Fruit fly (Drosophila melanogaster) whole organism, wandering third instar larva: ENCODE results near the gene Plap.

ENCODE experiments used
- Abd-B ChIP-seq: fragments of >200 bp; optimal IDR thresholded peaks from 2 replicates; lab custom pipeline; 2017; ENCODE audit warnings: missing biosample characterization, missing genetic modification characterization
- CG32264 ChIP-seq: fragments of 200-800 bp; sonication (Bioruptor generic); optimal IDR thresholded peaks from 2 replicates; lab custom pipeline; 2016; ENCODE audit warnings: missing biosample characterization, missing genetic modification characterization
- CG9705 ChIP-seq: fragments of 200-800 bp; sonication (Bioruptor generic); optimal IDR thresholded peaks from 2 replicates; lab custom pipeline; 2018; ENCODE audit warnings: missing biosample characterization, mild to moderate bottlenecking, missing genetic modification characterization
- CrebA ChIP-seq: fragments of 200-800 bp; sonication (Bioruptor generic); optimal IDR thresholded peaks from 2 replicates; lab custom pipeline; 2016; ENCODE audit warnings: missing biosample characterization, mild to moderate bottlenecking, missing genetic modification characterization, borderline replicate concordance
- Dfd ChIP-seq: fragments of >200 bp; optimal IDR thresholded peaks from 2 replicates; lab custom pipeline; 2017; ENCODE audit warnings: missing biosample characterization, missing genetic modification characterization
- Dif ChIP-seq: fragments of 200-275, 200-300 bp; sonication (Bioruptor generic); optimal IDR thresholded peaks from 2 replicates; lab custom pipeline; 2018; ENCODE audit warnings: missing biosample characterization, missing genetic modification characterization; ENCODE audit not compliant: partially characterized antibody
- GATAd ChIP-seq: sonication (Bioruptor generic); optimal IDR thresholded peaks from 2 replicates; lab custom pipeline; 2016; ENCODE audit warnings: missing biosample characterization, missing genetic modification characterization
- HLH106 ChIP-seq: fragments of 200-800 bp; optimal IDR thresholded peaks from 3 replicates; lab custom pipeline; 2019; ENCODE audit warnings: missing biosample characterization, mild to moderate bottlenecking, missing genetic modification characterization, moderate library complexity
- Hnf4 ChIP-seq: fragments of 200-800 bp; sonication (Bioruptor generic); optimal IDR thresholded peaks from 2 replicates; lab custom pipeline; 2016; ENCODE audit warnings: missing biosample characterization, mild to moderate bottlenecking, missing genetic modification characterization
- Hr78 ChIP-seq: fragments of >200 bp; optimal IDR thresholded peaks from 2 replicates; lab custom pipeline; 2017; ENCODE audit warnings: missing biosample characterization, missing genetic modification characterization
- Hr83 ChIP-seq: fragments of 200-300 bp; sonication (Bioruptor generic); optimal IDR thresholded peaks from 2 replicates; lab custom pipeline; 2016; ENCODE audit warnings: missing biosample characterization, mild to moderate bottlenecking, missing genetic modification characterization, moderate library complexity; ENCODE audit not compliant: poor library complexity, severe bottlenecking
- Jra ChIP-seq: sonication (Bioruptor generic); optimal IDR thresholded peaks from 2 replicates; lab custom pipeline; 2016; ENCODE audit warnings: missing biosample characterization, missing genetic modification characterization
- Mio ChIP-seq: sonication (Bioruptor generic); optimal IDR thresholded peaks from 2 replicates; lab custom pipeline; 2016; ENCODE audit warnings: missing biosample characterization, missing genetic modification characterization
- Myc ChIP-seq: fragments of >200 bp; optimal IDR thresholded peaks from 2 replicates; lab custom pipeline; 2017
- N ChIP-seq: fragments of >200 bp; optimal IDR thresholded peaks from 2 replicates; lab custom pipeline; 2018; ENCODE audit warnings: missing biosample characterization, missing external identifiers, missing genetic modification characterization
- OdsH ChIP-seq: fragments of 200-800 bp; sonication (Bioruptor generic); optimal IDR thresholded peaks from 2 replicates; lab custom pipeline; 2016; ENCODE audit warnings: missing biosample characterization, mild to moderate bottlenecking, missing genetic modification characterization
- Rel ChIP-seq, 2 experiments: fragments of 200-800 bp; sonication (Bioruptor generic) in 1 of 2; optimal IDR thresholded peaks; 2 replicates in 1 of 2; 3 replicates in 1 of 2; lab custom pipeline; 2016 to 2019; ENCODE audit warnings: mild to moderate bottlenecking in 2 of 2, missing biosample characterization in 2 of 2, missing genetic modification characterization in 2 of 2, moderate library complexity in 1 of 2
- Sp1 ChIP-seq: fragments of 200-800 bp; sonication (Bioruptor generic); optimal IDR thresholded peaks from 3 replicates; lab custom pipeline; 2019; ENCODE audit warnings: missing biosample characterization, mild to moderate bottlenecking, missing genetic modification characterization, moderate library complexity
- Vsx2 ChIP-seq: fragments of 200-300, 225-300 bp; sonication (Bioruptor generic); optimal IDR thresholded peaks from 2 replicates; lab custom pipeline; 2018; ENCODE audit warnings: missing biosample characterization, missing genetic modification characterization; ENCODE audit not compliant: partially characterized antibody
- br ChIP-seq: fragments of 200-800 bp; sonication (Bioruptor generic); optimal IDR thresholded peaks from 2 replicates; lab custom pipeline; 2016; ENCODE audit warnings: missing biosample characterization, missing genetic modification characterization
- brk ChIP-seq: fragments of 200-800 bp; sonication (Bioruptor generic); optimal IDR thresholded peaks from 2 replicates; lab custom pipeline; 2016; ENCODE audit warnings: missing biosample characterization, mild to moderate bottlenecking, missing genetic modification characterization
- dl ChIP-seq, 2 experiments: fragments of 175-275, 200-275 bp in 1 of 2; fragments of 200-275 bp in 1 of 2; sonication (Bioruptor generic); optimal IDR thresholded peaks; lab custom pipeline; 2018; ENCODE audit warnings: mild to moderate bottlenecking in 2 of 2, missing biosample characterization in 2 of 2, missing genetic modification characterization in 2 of 2, moderate library complexity in 2 of 2; ENCODE audit not compliant: partially characterized antibody in 2 of 2, insufficient read depth in 1 of 2
- dmrt93B ChIP-seq: fragments of 200-800 bp; sonication (Bioruptor generic); optimal IDR thresholded peaks from 2 replicates; lab custom pipeline; 2018; ENCODE audit warnings: missing biosample characterization, mild to moderate bottlenecking, missing genetic modification characterization
- dsf ChIP-seq: sonication (Bioruptor generic); optimal IDR thresholded peaks from 2 replicates; lab custom pipeline; 2016; ENCODE audit warnings: missing biosample characterization, missing genetic modification characterization, borderline replicate concordance
- ey ChIP-seq: fragments of 200-800 bp; sonication (Bioruptor generic); optimal IDR thresholded peaks from 2 replicates; lab custom pipeline; 2016; ENCODE audit warnings: missing biosample characterization, missing genetic modification characterization
- foxo ChIP-seq, 2 experiments: fragments of 200-800 bp; sonication (Bioruptor generic); optimal IDR thresholded peaks; 2 replicates in 1 of 2; 3 replicates in 1 of 2; lab custom pipeline; 2016 to 2017; ENCODE audit warnings: missing biosample characterization in 2 of 2, missing genetic modification characterization in 2 of 2
- fru ChIP-seq: fragments of 200-800 bp; sonication (Bioruptor generic); optimal IDR thresholded peaks from 3 replicates; lab custom pipeline; 2016; ENCODE audit warnings: missing biosample characterization, mild to moderate bottlenecking, missing genetic modification characterization
- h ChIP-seq: fragments of 200-800 bp; sonication (Bioruptor generic); optimal IDR thresholded peaks from 3 replicates; lab custom pipeline; 2016; ENCODE audit warnings: missing biosample characterization, mild to moderate bottlenecking, missing genetic modification characterization
- jim ChIP-seq: fragments of 175-275, 200-325 bp; sonication (Bioruptor generic); optimal IDR thresholded peaks from 2 replicates; lab custom pipeline; 2016; ENCODE audit warnings: missing biosample characterization, mild to moderate bottlenecking, missing genetic modification characterization
- lola ChIP-seq: fragments of >200 bp; optimal IDR thresholded peaks from 2 replicates; lab custom pipeline; 2017; ENCODE audit warnings: missing biosample characterization, missing genetic modification characterization
- pan ChIP-seq: fragments of >200 bp; optimal IDR thresholded peaks from 2 replicates; lab custom pipeline; 2017
- psq ChIP-seq: fragments of 200-800 bp; sonication (Bioruptor generic); optimal IDR thresholded peaks from 3 replicates; lab custom pipeline; 2017; ENCODE audit warnings: missing biosample characterization, mild to moderate bottlenecking, missing genetic modification characterization, moderate library complexity
- rgr ChIP-seq: fragments of 200-800 bp; sonication (Bioruptor generic); optimal IDR thresholded peaks from 3 replicates; lab custom pipeline; 2016; ENCODE audit warnings: missing biosample characterization, mild to moderate bottlenecking, missing genetic modification characterization
- sage ChIP-seq: fragments of 200-800 bp; sonication (Bioruptor generic); optimal IDR thresholded peaks from 2 replicates; lab custom pipeline; 2016; ENCODE audit warnings: missing biosample characterization, mild to moderate bottlenecking, missing genetic modification characterization
- sv ChIP-seq: fragments of 200-800 bp; sonication (Bioruptor generic); optimal IDR thresholded peaks from 3 replicates; lab custom pipeline; 2016; ENCODE audit warnings: missing biosample characterization, missing genetic modification characterization
- tai ChIP-seq: sonication (Bioruptor generic); optimal IDR thresholded peaks from 2 replicates; lab custom pipeline; 2016; ENCODE audit warnings: missing biosample characterization, missing genetic modification characterization
- usp ChIP-seq: fragments of >200 bp; optimal IDR thresholded peaks from 2 replicates; lab custom pipeline; 2017; ENCODE audit warnings: missing biosample characterization, missing genetic modification characterization
- woc ChIP-seq: sonication (Bioruptor generic); optimal IDR thresholded peaks from 2 replicates; lab custom pipeline; 2016; ENCODE audit warnings: missing biosample characterization, mild to moderate bottlenecking, missing genetic modification characterization

Plap gene

DNA sequence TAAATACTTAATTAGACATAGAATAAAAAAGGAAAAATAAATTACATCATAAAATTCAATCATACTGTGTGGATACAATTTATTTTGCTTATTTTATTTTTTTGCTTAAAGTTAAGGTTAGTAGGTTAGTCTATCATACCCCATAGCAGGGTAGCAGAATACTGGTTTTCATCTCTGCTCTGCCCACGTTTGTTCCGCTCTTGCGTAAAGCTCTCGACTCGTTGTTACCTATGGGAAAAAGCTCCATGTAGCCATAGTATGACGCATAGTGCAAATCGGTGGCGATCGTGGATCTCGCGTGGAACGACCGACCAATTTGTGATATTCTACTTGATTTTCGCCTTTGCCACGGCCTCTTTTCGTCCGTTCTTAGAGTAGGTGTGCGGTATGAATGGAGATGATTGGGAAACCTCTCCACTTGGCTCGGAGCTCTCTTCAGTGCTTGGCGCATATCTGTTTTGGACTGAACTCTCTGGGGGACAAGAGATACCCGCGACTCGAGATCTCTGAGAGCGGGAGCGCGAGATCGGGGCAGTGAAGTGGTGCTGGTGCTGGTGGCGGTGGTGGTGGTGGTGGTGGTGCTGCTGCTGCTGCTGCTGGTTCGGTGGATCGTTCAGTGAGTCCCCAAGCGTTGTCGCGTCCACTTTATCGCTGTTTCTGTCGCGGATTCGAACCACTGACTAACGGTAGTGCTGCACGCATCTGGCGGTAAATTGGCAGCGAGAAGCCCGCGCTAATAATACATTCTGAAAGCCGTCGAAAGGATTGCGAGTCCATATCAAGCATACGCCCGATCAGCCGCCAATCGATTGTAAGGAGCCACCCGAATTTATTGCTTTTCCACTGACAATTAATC is 15.7 kb upstream of the Plap start, which contains the start of gene CG5001:
Gene CG5001, plus strand, starts transcription at position 116 of the 856 bp plus-strand sequence.
- no peak for TF ChIP-seq Rel (GFP tag; optimal IDR thresholded peaks at IDR 0.05; lab: Kevin White, UChicago)
- peak; percentile 78 for TF ChIP-seq Rel (tag; optimal IDR thresholded peaks at IDR 0.05; lab: Kevin White, UChicago)
- TF ChIP-seq Hr78 (GFP tag; lab: Kevin White, UChicago) = no peak
- TF ChIP-seq Abd-B = no peak
- TF ChIP-seq dl (GFP tag; optimal IDR thresholded peaks at IDR 0.05; lab: Kevin White, UChicago; ENCODE audit: insufficient read depth in 1 of 2, partially characterized antibody in 2 of 2) = peak in 1 of 2 experiments; percentile 94
- TF ChIP-seq lola (GFP tag; lab: Kevin White, UChicago) = no peak
- no peak for TF ChIP-seq Dfd
- TF ChIP-seq Vsx2 (GFP tag; lab: Kevin White, UChicago) = no peak
- TF ChIP-seq dsf = no peak
- TF ChIP-seq h (GFP tag; lab: Kevin White, UChicago) = peak; percentile 80
- no peak for TF ChIP-seq N (GFP tag; lab: Kevin White, UChicago)
- peak; percentile 79 for TF ChIP-seq psq
- no peak for TF ChIP-seq Jra (GFP tag; lab: Kevin White, UChicago)
- peak; percentile 60 for TF ChIP-seq CG9705 (GFP tag; lab: Kevin White, UChicago)
- TF ChIP-seq tai (GFP tag; lab: Kevin White, UChicago) = no peak
- no peak for TF ChIP-seq usp (GFP tag; lab: Kevin White, UChicago)
- no peak for TF ChIP-seq woc (GFP tag; lab: Kevin White, UChicago)
- no peak for TF ChIP-seq Hnf4 (GFP tag; lab: Kevin White, UChicago)
- TF ChIP-seq br = no peak
- TF ChIP-seq sage (GFP tag; lab: Kevin White, UChicago) = no peak
- TF ChIP-seq fru (GFP tag; lab: Kevin White, UChicago) = peak; percentile 14
- peak; percentile 75 for TF ChIP-seq OdsH
- TF ChIP-seq Mio = no peak
- no peak for TF ChIP-seq pan (lab: Kevin White, UChicago)
- TF ChIP-seq brk (GFP tag; lab: Kevin White, UChicago) = no peak
- TF ChIP-seq foxo (GFP tag; optimal IDR thresholded peaks at IDR 0.05; lab: Kevin White, UChicago) = peak in 1 of 2 experiments; percentile 79
- peak; percentile 62 for TF ChIP-seq Sp1 (GFP tag; lab: Kevin White, UChicago)
- TF ChIP-seq GATAd (GFP tag; lab: Kevin White, UChicago) = no peak
- TF ChIP-seq HLH106 (tag; lab: Kevin White, UChicago) = peak; percentile 83
- peak; percentile 58 for TF ChIP-seq Hr83 (GFP tag; lab: Kevin White, UChicago)
- TF ChIP-seq ey (GFP tag; lab: Kevin White, UChicago) = peak; percentile 62
- no peak for TF ChIP-seq CrebA (GFP tag; lab: Kevin White, UChicago)
- peak; percentile 38 for TF ChIP-seq CG32264 (GFP tag; lab: Kevin White, UChicago)
- TF ChIP-seq sv (GFP tag; lab: Kevin White, UChicago) = peak; percentile 64
- peak; percentile 75 for TF ChIP-seq rgr
- TF ChIP-seq dmrt93B (GFP tag; lab: Kevin White, UChicago) = no peak
- TF ChIP-seq Myc = no peak
- TF ChIP-seq Dif (GFP tag; lab: Kevin White, UChicago) = peak; percentile 95
- TF ChIP-seq jim (GFP tag; lab: Kevin White, UChicago) = no peak

DNA sequence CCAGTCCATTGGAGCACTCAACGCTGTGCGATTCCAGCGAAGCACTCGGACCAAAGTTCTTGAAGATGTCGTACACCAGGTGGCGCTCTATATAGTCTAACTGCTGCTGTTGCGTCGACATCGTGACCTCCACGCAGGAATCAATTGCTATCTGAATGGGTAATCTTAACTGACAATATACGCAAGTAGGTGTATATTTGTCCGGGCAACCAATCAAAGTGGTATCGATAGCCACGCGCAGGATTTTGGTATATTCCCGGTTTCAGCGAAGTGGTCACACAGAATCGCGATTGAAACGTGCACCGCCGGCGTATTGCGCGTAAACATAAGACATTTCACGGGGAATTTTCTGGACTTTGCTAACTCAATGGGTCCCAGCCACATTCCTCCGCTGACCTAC is 13.6 kb upstream of the Plap start, which contains the start of the genes CG5126 and Tgt:
Gene CG5126, minus strand, starts transcription at position 222 of the 400 bp plus-strand sequence.
Gene Tgt, plus strand, starts transcription at position 267 of the 400 bp plus-strand sequence.
- TF ChIP-seq OdsH = no peak
- no peak for TF ChIP-seq Rel (GFP tag; optimal IDR thresholded peaks at IDR 0.05; lab: Kevin White, UChicago)
- TF ChIP-seq Rel (tag; optimal IDR thresholded peaks at IDR 0.05; lab: Kevin White, UChicago) = peak; percentile 81
